Worm (Caenorhabditis elegans) whole organism, young adult: Measurements from ENCODE around the gene aps-1.
A peak's percentile ranks its signal among the peaks of the same experiment; 100 is the strongest.

ENCODE experiments used
- B0035.1 ChIP-seq: sonication (generic microtip); optimal IDR thresholded peaks from 2 replicates; lab custom pipeline; 2016; ENCODE audit warnings: missing genetic modification characterization, mild to moderate bottlenecking, missing compliant biosample characterization, missing genotype, missing genetic modification reagents
- C17E4.6 ChIP-seq: fragments of 200-800 bp; sonication (Bioruptor generic); IDR thresholded peaks from 2 replicates; pipeline ENCODE4 v1.3.6; 2022; ENCODE audit warnings: missing genetic modification reagents, missing genetic modification characterization, missing compliant biosample characterization
- D2030.7 ChIP-seq: fragments of 200-800 bp; sonication (Bioruptor generic); IDR thresholded peaks from 2 replicates; pipeline ENCODE4 v1.3.6; 2022; ENCODE audit warnings: missing genetic modification reagents, missing genetic modification characterization, missing compliant biosample characterization
- F22D6.2 ChIP-seq: sonication (generic microtip); optimal IDR thresholded peaks from 2 replicates; lab custom pipeline; 2016; ENCODE audit warnings: mild to moderate bottlenecking, missing genetic modification characterization, missing compliant biosample characterization
- F39B2.1 ChIP-seq: fragments of 200-800 bp; sonication (Bioruptor generic); IDR thresholded peaks from 2 replicates; pipeline ENCODE4 v1.3.6; 2022; ENCODE audit warnings: missing genetic modification reagents, missing genetic modification characterization, missing compliant biosample characterization
- F49E8.2 ChIP-seq: sonication (generic microtip); optimal IDR thresholded peaks from 3 replicates; lab custom pipeline; 2017; ENCODE audit warnings: missing genetic modification characterization, mild to moderate bottlenecking, missing compliant biosample characterization, antibody characterized with exemption, moderate library complexity; ENCODE audit not compliant: insufficient read depth
- F57A8.1 ChIP-seq: fragments of 200-800 bp; sonication (Bioruptor generic); optimal IDR thresholded peaks from 2 replicates; lab custom pipeline; 2018; ENCODE audit warnings: mild to moderate bottlenecking, missing genetic modification characterization, moderate library complexity, missing compliant biosample characterization
- T26A5.8 ChIP-seq: sonication (generic microtip); optimal IDR thresholded peaks from 2 replicates; lab custom pipeline; 2016; ENCODE audit warnings: missing genetic modification characterization, missing compliant biosample characterization
- Y53F4B.3 ChIP-seq: fragments of 200-800 bp; sonication (Bioruptor generic); IDR thresholded peaks from 2 replicates; pipeline ENCODE4 v1.3.6; 2022; ENCODE audit warnings: missing genetic modification reagents, missing genetic modification characterization, missing compliant biosample characterization
- Y53G8AR.9 ChIP-seq: fragments of 200-800 bp; sonication (Bioruptor generic); conservative IDR thresholded peaks from 2 replicates; pipeline ENCODE4 v1.3.6; 2022; ENCODE audit warnings: missing genetic modification reagents, missing genetic modification characterization, missing compliant biosample characterization
- Y95B8A.8 ChIP-seq: fragments of 200-800 bp; sonication (Bioruptor generic); IDR thresholded peaks from 2 replicates; pipeline ENCODE4 v1.3.6; 2022; ENCODE audit warnings: missing genetic modification reagents, missing genetic modification characterization, missing compliant biosample characterization
- ZK185.1 ChIP-seq: sonication (generic microtip); optimal IDR thresholded peaks from 2 replicates; lab custom pipeline; 2016; ENCODE audit warnings: mild to moderate bottlenecking, missing genetic modification characterization, missing compliant biosample characterization; ENCODE audit not compliant: poor library complexity, severe bottlenecking
- akir-1 ChIP-seq: fragments of 200-800 bp; sonication (Bioruptor generic); optimal IDR thresholded peaks from 2 replicates; lab custom pipeline; 2018; ENCODE audit warnings: mild to moderate bottlenecking, missing genetic modification characterization, moderate library complexity, missing compliant biosample characterization
- attf-5 ChIP-seq: fragments of 200-800 bp; sonication (Bioruptor generic); optimal IDR thresholded peaks from 2 replicates; lab custom pipeline; 2018; ENCODE audit warnings: mild to moderate bottlenecking, missing genetic modification characterization, missing compliant biosample characterization
- bed-2 ChIP-seq: fragments of 200-800 bp; sonication (Bioruptor generic); IDR thresholded peaks from 2 replicates; pipeline ENCODE4 v1.3.6; 2022; ENCODE audit warnings: missing genetic modification reagents, missing genetic modification characterization, missing compliant biosample characterization
- cebp-2 ChIP-seq: fragments of 200-800 bp; sonication (Bioruptor generic); IDR thresholded peaks from 2 replicates; pipeline ENCODE4 v1.3.6; 2022; ENCODE audit warnings: missing genetic modification characterization, missing compliant biosample characterization
- ceh-27 ChIP-seq: fragments of 200-800 bp; sonication (Bioruptor generic); optimal IDR thresholded peaks from 2 replicates; lab custom pipeline; 2018; ENCODE audit warnings: mild to moderate bottlenecking, missing genetic modification characterization, moderate library complexity, missing compliant biosample characterization
- ceh-79 ChIP-seq: sonication (generic microtip); optimal IDR thresholded peaks from 2 replicates; lab custom pipeline; 2017; ENCODE audit warnings: mild to moderate bottlenecking, missing genetic modification characterization, missing compliant biosample characterization
- chd-7 ChIP-seq: sonication (generic microtip); optimal IDR thresholded peaks from 2 replicates; lab custom pipeline; 2016; ENCODE audit warnings: mild to moderate bottlenecking, missing genetic modification characterization, moderate library complexity, missing compliant biosample characterization
- dox-1 ChIP-seq: fragments of 200-800 bp; sonication (Bioruptor generic); IDR thresholded peaks from 2 replicates; pipeline ENCODE4 v1.3.6; 2022; ENCODE audit warnings: missing genetic modification reagents, missing genetic modification characterization, missing compliant biosample characterization
- egl-18 ChIP-seq: fragments of 200-800 bp; sonication (Bioruptor generic); IDR thresholded peaks from 2 replicates; pipeline ENCODE4 v1.3.6; 2022; ENCODE audit warnings: missing genetic modification reagents, missing genetic modification characterization, missing compliant biosample characterization
- ets-4 ChIP-seq: fragments of 200-800 bp; sonication (Bioruptor generic); optimal IDR thresholded peaks from 2 replicates; lab custom pipeline; 2018; ENCODE audit warnings: mild to moderate bottlenecking, missing genetic modification characterization, missing compliant biosample characterization
- fkh-3 ChIP-seq: sonication (generic microtip); optimal IDR thresholded peaks from 2 replicates; lab custom pipeline; 2016; ENCODE audit warnings: mild to moderate bottlenecking, missing genetic modification characterization, missing compliant biosample characterization
- hrde-1 ChIP-seq: sonication (generic microtip); optimal IDR thresholded peaks from 2 replicates; lab custom pipeline; 2016; ENCODE audit warnings: missing genetic modification characterization, mild to moderate bottlenecking, missing compliant biosample characterization, moderate library complexity, missing genotype, missing genetic modification reagents, borderline replicate concordance
- lin-54 ChIP-seq: fragments of 200-800 bp; sonication (Bioruptor generic); optimal IDR thresholded peaks from 2 replicates; lab custom pipeline; 2018; ENCODE audit warnings: mild to moderate bottlenecking, missing genetic modification characterization, missing compliant biosample characterization
- lsl-1 ChIP-seq: fragments of 200-800 bp; sonication (Bioruptor generic); optimal IDR thresholded peaks from 2 replicates; lab custom pipeline; 2018; ENCODE audit warnings: mild to moderate bottlenecking, missing genetic modification characterization, moderate library complexity, missing compliant biosample characterization
- lsy-27 ChIP-seq: sonication (generic microtip); optimal IDR thresholded peaks from 2 replicates; lab custom pipeline; 2017; ENCODE audit warnings: missing genetic modification characterization, mild to moderate bottlenecking, missing compliant biosample characterization, antibody characterized with exemption, missing genotype, borderline replicate concordance; ENCODE audit not compliant: insufficient read depth
- mcd-1 ChIP-seq: fragments of 200-800 bp; sonication (Bioruptor generic); IDR thresholded peaks from 2 replicates; pipeline ENCODE4 v1.3.6; 2022; ENCODE audit warnings: missing genetic modification reagents, missing genetic modification characterization, missing compliant biosample characterization
- nfya-2 ChIP-seq: fragments of 200-800 bp; sonication (Bioruptor generic); IDR thresholded peaks from 2 replicates; pipeline ENCODE4 v1.3.6; 2022; ENCODE audit warnings: missing genetic modification reagents, missing genetic modification characterization, missing compliant biosample characterization
- nhr-120 ChIP-seq: fragments of 200-800 bp; sonication (Bioruptor generic); IDR thresholded peaks from 2 replicates; pipeline ENCODE4 v1.3.6; 2022; ENCODE audit warnings: missing genetic modification characterization, missing compliant biosample characterization
- nhr-27 ChIP-seq: fragments of 200-800 bp; sonication (Bioruptor generic); optimal IDR thresholded peaks from 2 replicates; lab custom pipeline; 2018; ENCODE audit warnings: mild to moderate bottlenecking, missing genetic modification characterization, moderate library complexity, missing compliant biosample characterization
- nhr-90 ChIP-seq: sonication (generic microtip); optimal IDR thresholded peaks from 2 replicates; lab custom pipeline; 2016; ENCODE audit warnings: missing genotype, mild to moderate bottlenecking, missing genetic modification characterization, missing compliant biosample characterization
- repo-1 ChIP-seq: sonication (generic microtip); optimal IDR thresholded peaks from 2 replicates; lab custom pipeline; 2017; ENCODE audit warnings: mild to moderate bottlenecking, missing genetic modification characterization, missing compliant biosample characterization
- sea-2 ChIP-seq: fragments of 200-800 bp; sonication (Bioruptor generic); IDR thresholded peaks from 2 replicates; pipeline ENCODE4 v1.3.6; 2022; ENCODE audit warnings: missing genetic modification characterization, missing compliant biosample characterization
- snpc-3.4 ChIP-seq: sonication (generic microtip); optimal IDR thresholded peaks from 2 replicates; lab custom pipeline; 2017; ENCODE audit warnings: missing genetic modification characterization, mild to moderate bottlenecking, missing compliant biosample characterization, antibody characterized with exemption, moderate library complexity, missing genotype, missing genetic modification reagents
- unc-62 ChIP-seq: fragments of 150-350 bp; optimal IDR thresholded peaks from 2 replicates; lab custom pipeline; 2014; ENCODE audit warnings: missing biosample characterization, missing genetic modification reagents, missing genetic modification characterization
- xnd-1 ChIP-seq: sonication (generic microtip); optimal IDR thresholded peaks from 2 replicates; lab custom pipeline; 2016; ENCODE audit warnings: missing genotype, missing genetic modification reagents, missing genetic modification characterization, missing compliant biosample characterization
- zfh-2 ChIP-seq: fragments of 200-800 bp; sonication (Bioruptor generic); conservative IDR thresholded peaks from 2 replicates; pipeline ENCODE4 v1.3.6; 2022; ENCODE audit warnings: missing genetic modification reagents, missing genetic modification characterization, missing compliant biosample characterization
- zim-3 ChIP-seq: sonication (generic microtip); optimal IDR thresholded peaks from 2 replicates; lab custom pipeline; 2017; ENCODE audit warnings: mild to moderate bottlenecking, missing genetic modification characterization, moderate library complexity, missing compliant biosample characterization
- ztf-26 ChIP-seq: sonication (generic microtip); optimal IDR thresholded peaks from 2 replicates; lab custom pipeline; 2017; ENCODE audit warnings: missing genetic modification characterization, missing compliant biosample characterization

aps-1 gene

ce11 chrV:6017630-6018029, at the start of gene aps-1, which contains the start of gene rpt-2 (continued):
- TF ChIP-seq sea-2 (GFP tag; lab: Robert Waterston, UW) (no peak), F22D6.2 (tag; lab: Kevin White, UChicago) (no peak), hrde-1 (tag; lab: Kevin White, UChicago) (no peak), fkh-3 (tag; lab: Kevin White, UChicago) (no peak), T26A5.8 (tag; lab: Kevin White, UChicago) (no peak), nhr-27 (tag; lab: Kevin White, UChicago) (no peak), nhr-90 (tag; lab: Kevin White, UChicago) (no peak), ceh-79 (tag; lab: Kevin White, UChicago) (no peak), lin-54 (GFP tag; lab: Kevin White, UChicago) (peak; percentile 34), nhr-120 (GFP tag; lab: Robert Waterston, UW) (no peak), egl-18 (GFP tag; lab: Robert Waterston, UW) (no peak), lsl-1 (GFP tag; lab: Kevin White, UChicago) (peak; percentile 15), unc-62 (GFP tag; lab: Kevin White, UChicago) (no peak), F49E8.2 (tag; lab: Kevin White, UChicago) (no peak), ztf-26 (tag; lab: Kevin White, UChicago) (no peak), bed-2 (GFP tag; lab: Robert Waterston, UW) (no peak), snpc-3.4 (peak; percentile 45), C17E4.6 (no peak), dox-1 (no peak), mcd-1 (peak; percentile 95), zfh-2 (GFP tag; lab: Robert Waterston, UW) (no peak), Y95B8A.8 (GFP tag; lab: Robert Waterston, UW) (no peak), Y53F4B.3 (no peak), F57A8.1 (no peak), repo-1 (tag; lab: Kevin White, UChicago) (no peak), chd-7 (tag; lab: Kevin White, UChicago) (no peak), zim-3 (tag; lab: Kevin White, UChicago) (no peak), attf-5 (peak; percentile 79), nfya-2 (no peak), F39B2.1 (GFP tag; lab: Robert Waterston, UW) (no peak), lsy-27 (tag; lab: Kevin White, UChicago) (no peak), xnd-1 (tag; lab: Kevin White, UChicago) (no peak), ceh-27 (GFP tag; lab: Kevin White, UChicago) (no peak), ZK185.1 (tag; lab: Kevin White, UChicago) (peak; percentile 38)
- TF ChIP-seq, all 124 proteins: peak for 17

DNA sequence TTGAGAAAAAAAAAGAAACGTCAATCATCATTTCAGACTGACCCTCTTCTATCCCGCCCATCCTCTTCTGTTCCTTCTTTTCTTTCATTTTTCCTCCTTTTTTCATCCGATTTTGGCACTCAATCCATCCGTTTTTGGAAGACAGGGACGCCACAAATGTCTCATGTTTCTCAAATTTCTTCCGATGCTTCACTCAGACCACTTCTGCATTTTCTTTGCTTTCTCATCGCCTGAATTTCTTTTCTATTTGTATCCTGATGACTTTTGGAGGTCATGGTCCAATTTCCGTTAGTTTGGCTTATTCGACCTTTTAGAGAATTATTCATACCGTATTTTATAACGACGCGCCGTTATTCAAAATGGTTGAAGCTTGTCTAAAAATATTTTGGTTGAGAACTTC, 45.2 kb upstream of the aps-1 start:
- TF ChIP-seq B0035.1 (tag; lab: Kevin White, UChicago) (no peak), akir-1 (GFP tag; lab: Kevin White, UChicago) (no peak), D2030.7 (GFP tag; lab: Robert Waterston, UW) (no peak), Y95B8A.8 (GFP tag; lab: Robert Waterston, UW) (no peak), Y53G8AR.9 (GFP tag; lab: Robert Waterston, UW) (no peak), cebp-2 (GFP tag; lab: Robert Waterston, UW) (no peak), ets-4 (GFP tag; lab: Kevin White, UChicago) (no peak)
